Fruit fly (Drosophila melanogaster): ENCODE measurements around the gene Gorab.

DNA sequence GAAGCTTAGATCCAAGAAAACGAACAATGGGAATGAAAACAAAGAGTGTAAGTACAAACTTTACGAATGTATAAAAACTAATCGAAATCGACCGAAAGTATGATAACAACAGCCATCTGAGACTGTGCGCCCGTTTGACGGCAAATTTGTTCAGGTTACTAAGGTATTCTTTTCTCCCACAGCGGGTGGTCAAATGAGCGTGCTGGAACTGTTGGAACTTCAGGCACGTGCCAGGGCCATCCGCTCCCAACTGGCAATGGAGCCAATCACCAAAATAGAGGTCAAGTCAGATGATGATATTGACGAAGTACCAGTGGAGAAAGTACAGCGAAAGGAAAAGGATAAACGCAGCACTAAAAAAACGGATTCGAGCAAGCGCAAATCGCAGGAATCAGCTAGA is 7.7 kb upstream of the Gorab start, which contains the start of gene CG12229:
- TF ChIP-seq Hr4 (GFP tag; optimal IDR thresholded peaks at IDR 0.05) = no peak
- no peak for TF ChIP-seq spab (GFP tag; optimal IDR thresholded peaks at IDR 0.05)
- TF ChIP-seq Sox14 (GFP tag; optimal IDR thresholded peaks at IDR 0.05) = no peak
- no peak for TF ChIP-seq Met (GFP tag; optimal IDR thresholded peaks at IDR 0.05)
- no peak for TF ChIP-seq CG11902 (GFP tag; optimal IDR thresholded peaks at IDR 0.05)
- no peak for TF ChIP-seq Gug (GFP tag; IDR thresholded peaks at IDR 0.05)
- no peak for TF ChIP-seq vri (GFP tag; optimal IDR thresholded peaks at IDR 0.05)
- TF ChIP-seq Sox15 (GFP tag; optimal IDR thresholded peaks at IDR 0.05) = no peak
